Worm (Caenorhabditis elegans) whole organism, L3 larva: ENCODE results near the gene vrk-1.

Experiments used
- R02D3.7 ChIP-seq: fragments of 150-350 bp; optimal IDR thresholded peaks from 2 replicates; lab custom pipeline; 2014; ENCODE audit warnings: missing biosample characterization, missing genetic modification characterization
- ZK546.5 ChIP-seq: sonication (generic microtip); optimal IDR thresholded peaks from 2 replicates; lab custom pipeline; 2017; ENCODE audit warnings: missing biosample characterization, missing genetic modification characterization
- aly-2 ChIP-seq: fragments of 150-350 bp; optimal IDR thresholded peaks from 2 replicates; lab custom pipeline; 2014; ENCODE audit warnings: missing biosample characterization, missing genetic modification characterization
- ama-1 ChIP-seq: fragments of 150-350 bp; optimal IDR thresholded peaks from 2 replicates; lab custom pipeline; 2018
- ceh-16 ChIP-seq: sonication (generic microtip); optimal IDR thresholded peaks from 2 replicates; lab custom pipeline; 2017; ENCODE audit warnings: missing biosample characterization, missing genetic modification characterization
- ceh-28 ChIP-seq: fragments of 150-350 bp; optimal IDR thresholded peaks from 2 replicates; lab custom pipeline; 2014; ENCODE audit warnings: missing biosample characterization, missing genetic modification reagents, missing genetic modification characterization
- ceh-82 ChIP-seq: fragments of 150-350 bp; optimal IDR thresholded peaks from 2 replicates; lab custom pipeline; 2014; ENCODE audit warnings: missing biosample characterization, missing genetic modification characterization
- ceh-9 ChIP-seq: sonication (generic microtip); optimal IDR thresholded peaks from 2 replicates; lab custom pipeline; 2018; ENCODE audit warnings: missing biosample characterization, missing genetic modification characterization
- daf-12 ChIP-seq: fragments of 150-350 bp; optimal IDR thresholded peaks from 2 replicates; lab custom pipeline; 2014; ENCODE audit warnings: missing biosample characterization, missing genetic modification reagents, missing genetic modification characterization
- egl-27 ChIP-seq: sonication (generic microtip); optimal IDR thresholded peaks from 4 replicates; lab custom pipeline; 2017; ENCODE audit warnings: missing biosample characterization, missing genetic modification reagents, missing genetic modification characterization
- egl-5 ChIP-seq: fragments of 150-350 bp; optimal IDR thresholded peaks from 2 replicates; lab custom pipeline; 2017; ENCODE audit warnings: missing biosample characterization, missing genetic modification reagents, missing genetic modification characterization, inconsistent platforms
- elt-1 ChIP-seq: fragments of 150-350 bp; optimal IDR thresholded peaks from 2 replicates; lab custom pipeline; 2014; ENCODE audit warnings: missing biosample characterization, missing genetic modification characterization
- elt-2 ChIP-seq: sonication (generic microtip); optimal IDR thresholded peaks from 2 replicates; lab custom pipeline; 2016; ENCODE audit warnings: missing genetic modification reagents, mild to moderate bottlenecking, missing genetic modification characterization, missing compliant biosample characterization
- elt-3 ChIP-seq, 3 experiments: fragments of 150-350 bp in 1 of 3; sonication (generic microtip) in 2 of 3; optimal IDR thresholded peaks; 2 replicates in 2 of 3; 4 replicates in 1 of 3; lab custom pipeline; 2014 to 2017; ENCODE audit warnings: missing biosample characterization in 3 of 3, missing genetic modification characterization in 3 of 3
- eor-1 ChIP-seq, 2 experiments: fragments of 150-350 bp; optimal IDR thresholded peaks; 2 replicates each; lab custom pipeline; 2014 to 2018; ENCODE audit warnings: missing biosample characterization in 2 of 2, missing genetic modification characterization in 2 of 2
- fkh-10 ChIP-seq: sonication (generic microtip); optimal IDR thresholded peaks from 2 replicates; lab custom pipeline; 2017; ENCODE audit warnings: missing biosample characterization, missing genetic modification reagents, missing genetic modification characterization
- fkh-2 ChIP-seq: fragments of 150-350 bp; optimal IDR thresholded peaks from 2 replicates; lab custom pipeline; 2014; ENCODE audit warnings: missing biosample characterization, missing genetic modification reagents, missing genetic modification characterization
- fos-1 ChIP-seq: fragments of 150-350 bp; optimal IDR thresholded peaks from 2 replicates; lab custom pipeline; 2014; ENCODE audit warnings: missing biosample characterization, missing genetic modification characterization
- hmg-11 ChIP-seq: sonication (generic microtip); optimal IDR thresholded peaks from 2 replicates; lab custom pipeline; 2016; ENCODE audit warnings: missing genetic modification characterization, missing compliant biosample characterization
- jun-1 ChIP-seq: fragments of 150-350 bp; optimal IDR thresholded peaks from 2 replicates; lab custom pipeline; 2014; ENCODE audit warnings: missing biosample characterization, missing genetic modification reagents, missing genetic modification characterization
- lin-15B ChIP-seq: fragments of 150-350 bp; optimal IDR thresholded peaks from 2 replicates; lab custom pipeline; 2014; ENCODE audit warnings: missing biosample characterization, missing genetic modification characterization
- lin-39 ChIP-seq: fragments of 150-350 bp; optimal IDR thresholded peaks from 2 replicates; lab custom pipeline; 2018; ENCODE audit warnings: missing biosample characterization, missing genetic modification reagents, missing genetic modification characterization
- lsy-12 ChIP-seq: sonication (generic microtip); optimal IDR thresholded peaks from 2 replicates; lab custom pipeline; 2016; ENCODE audit warnings: mild to moderate bottlenecking, missing genetic modification characterization, missing compliant biosample characterization
- mdl-1 ChIP-seq: fragments of 150-350 bp; optimal IDR thresholded peaks from 2 replicates; lab custom pipeline; 2014; ENCODE audit warnings: missing biosample characterization, missing genetic modification characterization
- mml-1 ChIP-seq: fragments of 150-350 bp; sonication (generic microtip); optimal IDR thresholded peaks from 3 replicates; lab custom pipeline; 2014; ENCODE audit warnings: missing biosample characterization, missing genetic modification characterization
- nfya-1 ChIP-seq: sonication (generic microtip); optimal IDR thresholded peaks from 2 replicates; lab custom pipeline; 2017; ENCODE audit warnings: missing genetic modification characterization, mild to moderate bottlenecking, missing compliant biosample characterization, antibody characterized with exemption, moderate library complexity; ENCODE audit not compliant: insufficient read depth
- nhr-11 ChIP-seq: fragments of 150-350 bp; optimal IDR thresholded peaks from 2 replicates; lab custom pipeline; 2014; ENCODE audit warnings: missing biosample characterization, missing genetic modification characterization
- nhr-12 ChIP-seq: fragments of 150-350 bp; optimal IDR thresholded peaks from 2 replicates; lab custom pipeline; 2014; ENCODE audit warnings: missing biosample characterization, missing genetic modification characterization
- nhr-23 ChIP-seq: fragments of 150-350 bp; optimal IDR thresholded peaks from 2 replicates; lab custom pipeline; 2014; ENCODE audit warnings: missing biosample characterization, missing genetic modification reagents, missing genetic modification characterization
- nhr-237 ChIP-seq: fragments of 150-350 bp; optimal IDR thresholded peaks from 2 replicates; lab custom pipeline; 2014; ENCODE audit warnings: missing biosample characterization, missing genetic modification characterization
- nhr-25 ChIP-seq: sonication (generic microtip); optimal IDR thresholded peaks from 2 replicates; lab custom pipeline; 2017; ENCODE audit warnings: missing biosample characterization, missing genetic modification characterization
- nhr-28 ChIP-seq: fragments of 150-350 bp; optimal IDR thresholded peaks from 2 replicates; lab custom pipeline; 2014; ENCODE audit warnings: missing biosample characterization, missing genetic modification characterization
- nhr-43 ChIP-seq: sonication (generic microtip); optimal IDR thresholded peaks from 2 replicates; lab custom pipeline; 2016; ENCODE audit warnings: mild to moderate bottlenecking, missing genetic modification characterization, missing compliant biosample characterization; ENCODE audit not compliant: poor library complexity, severe bottlenecking
- nhr-67 ChIP-seq: fragments of 150-350 bp; optimal IDR thresholded peaks from 2 replicates; lab custom pipeline; 2014; ENCODE audit warnings: missing biosample characterization, missing genetic modification characterization
- nhr-76 ChIP-seq: fragments of 150-350 bp; sonication (generic microtip); optimal IDR thresholded peaks from 5 replicates; lab custom pipeline; 2014; ENCODE audit warnings: missing biosample characterization, missing genetic modification characterization
- nhr-77 ChIP-seq: fragments of 150-350 bp; optimal IDR thresholded peaks from 2 replicates; lab custom pipeline; 2014; ENCODE audit warnings: missing biosample characterization, missing genetic modification characterization
- pha-4 ChIP-seq: fragments of 150-350 bp; optimal IDR thresholded peaks from 2 replicates; lab custom pipeline; 2014; ENCODE audit warnings: missing biosample characterization, missing genetic modification reagents, missing genetic modification characterization
- pqm-1 ChIP-seq: fragments of 150-350 bp; optimal IDR thresholded peaks from 2 replicates; lab custom pipeline; 2017; ENCODE audit warnings: missing biosample characterization, missing genetic modification characterization, inconsistent platforms
- sea-2 ChIP-seq: fragments of 150-350 bp; sonication (generic microtip); optimal IDR thresholded peaks from 4 replicates; lab custom pipeline; 2014; ENCODE audit warnings: missing biosample characterization, missing genetic modification reagents, missing genetic modification characterization
- skn-1 ChIP-seq: fragments of 150-350 bp; optimal IDR thresholded peaks from 2 replicates; lab custom pipeline; 2014; ENCODE audit warnings: missing biosample characterization, missing genetic modification characterization
- snpc-4 ChIP-seq: fragments of 150-350 bp; optimal IDR thresholded peaks from 2 replicates; lab custom pipeline; 2014; ENCODE audit warnings: missing biosample characterization, missing genetic modification characterization
- tbx-2 ChIP-seq: sonication (generic microtip); optimal IDR thresholded peaks from 2 replicates; lab custom pipeline; 2016; ENCODE audit warnings: mild to moderate bottlenecking, missing genetic modification characterization, missing compliant biosample characterization
- unc-39 ChIP-seq: sonication (generic microtip); optimal IDR thresholded peaks from 4 replicates; lab custom pipeline; 2017; ENCODE audit warnings: missing biosample characterization, missing genetic modification characterization
- unc-62 ChIP-seq: fragments of 150-350 bp; sonication (generic microtip); optimal IDR thresholded peaks from 4 replicates; lab custom pipeline; 2014; ENCODE audit warnings: missing biosample characterization, missing genetic modification reagents, missing genetic modification characterization
- zag-1 ChIP-seq: fragments of 150-350 bp; optimal IDR thresholded peaks from 2 replicates; lab custom pipeline; 2014; ENCODE audit warnings: missing biosample characterization, missing genetic modification characterization
- ztf-11 ChIP-seq: fragments of 150-350 bp; optimal IDR thresholded peaks from 2 replicates; lab custom pipeline; 2014; ENCODE audit warnings: missing biosample characterization, missing genetic modification characterization
- ztf-4 ChIP-seq: fragments of 150-350 bp; optimal IDR thresholded peaks from 2 replicates; lab custom pipeline; 2014; ENCODE audit warnings: missing biosample characterization, missing genetic modification characterization

vrk-1 gene

ce11 chrII:5899865-5900486, 21.8 kb upstream of the vrk-1 start:
- TF ChIP-seq tbx-2 (no peak), sea-2 (GFP tag; lab: Kevin White, UChicago) (no peak), elt-2 (tag; lab: Kevin White, UChicago) (peak; percentile 65), nhr-12 (no peak), skn-1 (tag; lab: Kevin White, UChicago) (no peak), nfya-1 (tag; lab: Kevin White, UChicago) (no peak), lsy-12 (tag; lab: Kevin White, UChicago) (no peak)

DNA sequence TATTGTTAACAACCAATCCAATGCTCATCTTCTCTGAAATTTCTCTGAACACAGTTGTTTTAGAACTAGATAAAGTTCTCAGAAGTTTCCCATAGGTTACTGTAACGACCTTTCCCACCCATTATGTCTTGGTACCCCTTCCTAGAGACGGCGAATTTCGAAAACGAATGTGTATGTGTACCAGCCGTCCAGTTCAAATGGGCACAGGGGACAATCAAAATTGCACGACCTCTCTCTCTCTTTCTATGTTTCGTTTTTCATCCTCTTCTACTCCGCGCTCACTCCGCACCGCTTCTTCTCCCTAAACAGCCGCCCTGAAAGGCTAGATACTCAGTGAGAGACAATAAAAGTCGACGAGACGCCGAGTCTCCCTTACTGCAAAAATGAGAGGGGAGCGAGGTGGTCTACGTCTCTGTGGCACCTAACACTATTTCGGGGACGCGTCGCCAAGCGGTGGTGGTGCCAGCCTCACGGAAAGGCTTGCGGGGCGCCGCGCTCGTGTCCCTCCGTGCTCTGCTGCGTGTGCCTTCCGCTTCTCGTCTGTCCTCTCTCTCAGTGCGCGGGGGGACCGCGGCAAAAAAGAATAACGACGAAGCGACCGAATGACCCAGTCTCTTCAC, 20.2 kb upstream of the vrk-1 start:
- TF ChIP-seq aly-2 (no peak), hmg-11 (tag; lab: Kevin White, UChicago) (peak; percentile 72), ztf-4 (tag; lab: Kevin White, UChicago) (no peak), ZK546.5 (tag; lab: Kevin White, UChicago) (no peak), nhr-237 (tag; lab: Kevin White, UChicago) (no peak), nhr-76 (no peak), snpc-4 (peak; percentile 52), ztf-11 (no peak), ama-1 (lab: Kevin White, UChicago) (peak; percentile 68), fkh-2 (tag; lab: Kevin White, UChicago) (no peak), daf-12 (tag; lab: Kevin White, UChicago) (no peak), elt-2 (tag; lab: Kevin White, UChicago) (peak; percentile 28), nhr-11 (tag; lab: Kevin White, UChicago) (no peak), nfya-1 (tag; lab: Kevin White, UChicago) (peak; percentile 75), mdl-1 (tag; lab: Kevin White, UChicago) (no peak), lsy-12 (tag; lab: Kevin White, UChicago) (peak; percentile 38), ceh-16 (no peak), unc-39 (tag; lab: Kevin White, UChicago) (no peak), pha-4 (tag; lab: Kevin White, UChicago) (peak; percentile 5), pqm-1 (tag; lab: Kevin White, UChicago) (peak; percentile 6), ceh-9 (no peak), jun-1 (tag; lab: Kevin White, UChicago) (no peak), fos-1 (no peak), skn-1 (tag; lab: Kevin White, UChicago) (no peak), unc-62 (GFP tag; lab: Kevin White, UChicago) (peak; percentile 21), zag-1 (tag; lab: Kevin White, UChicago) (no peak), R02D3.7 (tag; lab: Kevin White, UChicago) (no peak), lin-15B (tag; lab: Kevin White, UChicago) (no peak), ceh-82 (tag; lab: Kevin White, UChicago) (peak; percentile 23), mml-1 (tag; lab: Kevin White, UChicago) (no peak), eor-1 (tag; optimal IDR thresholded peaks at IDR 0.05; lab: Kevin White, UChicago) (no peak), tbx-2 (peak; percentile 62), nhr-77 (tag; lab: Kevin White, UChicago) (no peak), sea-2 (GFP tag; lab: Kevin White, UChicago) (no peak), nhr-43 (tag; lab: Kevin White, UChicago) (peak; percentile 35), nhr-23 (tag; lab: Kevin White, UChicago) (peak; percentile 72), lin-39 (tag; lab: Kevin White, UChicago) (peak; percentile 5), egl-27 (tag; lab: Kevin White, UChicago) (no peak), nhr-28 (tag; lab: Kevin White, UChicago) (no peak), nhr-67 (tag; lab: Kevin White, UChicago) (no peak), fkh-10 (GFP tag; lab: Kevin White, UChicago) (no peak), nhr-25 (tag; lab: Kevin White, UChicago) (no peak), ceh-28 (tag; lab: Kevin White, UChicago) (no peak), elt-3 (tag; optimal IDR thresholded peaks at IDR 0.05; lab: Kevin White, UChicago) (no peak), nhr-12 (no peak), egl-5 (tag; lab: Kevin White, UChicago) (peak; percentile 76), elt-1 (no peak)
